Worm (Caenorhabditis elegans) whole organism, L2 larva: ENCODE results near the gene fbxb-39.

Experiments
- C34F6.9 ChIP-seq: fragments of 150-350 bp; optimal IDR thresholded peaks from 2 replicates; lab custom pipeline; 2014; ENCODE audit warnings: missing biosample characterization, missing genetic modification characterization
- F13H6.1 ChIP-seq: sonication (generic microtip); optimal IDR thresholded peaks from 2 replicates; lab custom pipeline; 2016; ENCODE audit warnings: missing genetic modification characterization, missing compliant biosample characterization
- R02D3.7 ChIP-seq: fragments of 150-350 bp; optimal IDR thresholded peaks from 2 replicates; lab custom pipeline; 2014; ENCODE audit warnings: missing biosample characterization, missing genetic modification characterization
- Y55F3AM.14 ChIP-seq: fragments of 200-800 bp; sonication (Bioruptor generic); optimal IDR thresholded peaks from 2 replicates; lab custom pipeline; 2018; ENCODE audit warnings: mild to moderate bottlenecking, missing genetic modification characterization, missing compliant biosample characterization
- ZK546.5 ChIP-seq: sonication (generic microtip); optimal IDR thresholded peaks from 2 replicates; lab custom pipeline; 2017; ENCODE audit warnings: missing biosample characterization, missing genetic modification characterization
- alr-1 ChIP-seq: fragments of 150-350 bp; optimal IDR thresholded peaks from 2 replicates; lab custom pipeline; 2014; ENCODE audit warnings: missing biosample characterization, missing genetic modification characterization
- aly-2 ChIP-seq: fragments of 150-350 bp; optimal IDR thresholded peaks from 2 replicates; lab custom pipeline; 2014; ENCODE audit warnings: missing biosample characterization, missing genetic modification characterization
- ama-1 ChIP-seq: fragments of 150-350 bp; optimal IDR thresholded peaks from 2 replicates; lab custom pipeline; 2018; ENCODE audit warnings: inconsistent platforms
- blmp-1 ChIP-seq: sonication (generic microtip); optimal IDR thresholded peaks from 2 replicates; lab custom pipeline; 2017; ENCODE audit warnings: missing genetic modification characterization, mild to moderate bottlenecking, missing compliant biosample characterization, antibody characterized with exemption, moderate library complexity; ENCODE audit not compliant: insufficient read depth
- ceh-16 ChIP-seq: fragments of 150-350 bp; optimal IDR thresholded peaks from 2 replicates; lab custom pipeline; 2014; ENCODE audit warnings: missing biosample characterization, missing genetic modification characterization
- ceh-82 ChIP-seq: fragments of 150-350 bp; optimal IDR thresholded peaks from 2 replicates; lab custom pipeline; 2014; ENCODE audit warnings: missing biosample characterization, missing genetic modification characterization
- crh-2 ChIP-seq: sonication (generic microtip); optimal IDR thresholded peaks from 2 replicates; lab custom pipeline; 2017; ENCODE audit warnings: missing biosample characterization, missing genetic modification characterization
- dmd-4 ChIP-seq: sonication (generic microtip); optimal IDR thresholded peaks from 2 replicates; lab custom pipeline; 2017; ENCODE audit warnings: missing biosample characterization, missing genetic modification characterization
- egl-27 ChIP-seq: sonication (generic microtip); optimal IDR thresholded peaks from 3 replicates; lab custom pipeline; 2017; ENCODE audit warnings: missing biosample characterization, missing genetic modification reagents, missing genetic modification characterization
- elt-1 ChIP-seq: fragments of 150-350 bp; optimal IDR thresholded peaks from 2 replicates; lab custom pipeline; 2014; ENCODE audit warnings: missing biosample characterization, missing genetic modification characterization
- fos-1 ChIP-seq: fragments of 150-350 bp; optimal IDR thresholded peaks from 2 replicates; lab custom pipeline; 2014; ENCODE audit warnings: missing biosample characterization, missing genetic modification characterization
- gmeb-1 ChIP-seq: fragments of 150-350 bp; optimal IDR thresholded peaks from 2 replicates; lab custom pipeline; 2014; ENCODE audit warnings: missing biosample characterization, missing genetic modification characterization
- lin-11 ChIP-seq: fragments of 150-350 bp; sonication (generic microtip); optimal IDR thresholded peaks from 2 replicates; lab custom pipeline; 2014; ENCODE audit warnings: missing biosample characterization, missing genetic modification characterization, inconsistent platforms, mixed read lengths
- lin-13 ChIP-seq: fragments of 150-350 bp; optimal IDR thresholded peaks from 2 replicates; lab custom pipeline; 2014; ENCODE audit warnings: missing biosample characterization, missing genetic modification reagents, missing genetic modification characterization
- lin-39 ChIP-seq: fragments of 150-350 bp; optimal IDR thresholded peaks from 2 replicates; lab custom pipeline; 2014; ENCODE audit warnings: missing biosample characterization, missing genetic modification reagents, missing genetic modification characterization
- lsy-2 ChIP-seq, 2 experiments: fragments of 150-350 bp in 1 of 2; sonication (generic microtip) in 1 of 2; optimal IDR thresholded peaks; 2 replicates each; lab custom pipeline; 2014 to 2017; ENCODE audit warnings: missing biosample characterization in 2 of 2, missing genetic modification characterization in 2 of 2
- mab-5 ChIP-seq: fragments of 150-350 bp; optimal IDR thresholded peaks from 2 replicates; lab custom pipeline; 2014; ENCODE audit warnings: missing biosample characterization, missing genetic modification characterization
- mdl-1 ChIP-seq, 2 experiments: fragments of 150-350 bp in 1 of 2; sonication (generic microtip) in 1 of 2; optimal IDR thresholded peaks; 2 replicates each; lab custom pipeline; 2017; ENCODE audit warnings: missing biosample characterization in 2 of 2, missing genetic modification characterization in 2 of 2
- nhr-10 ChIP-seq: sonication (generic microtip); optimal IDR thresholded peaks from 2 replicates; lab custom pipeline; 2017; ENCODE audit warnings: missing biosample characterization, missing genetic modification characterization
- nhr-11 ChIP-seq: fragments of 150-350 bp; optimal IDR thresholded peaks from 2 replicates; lab custom pipeline; 2014; ENCODE audit warnings: missing biosample characterization, missing genetic modification characterization
- nhr-12 ChIP-seq: fragments of 150-350 bp; optimal IDR thresholded peaks from 2 replicates; lab custom pipeline; 2014; ENCODE audit warnings: missing biosample characterization, missing genetic modification characterization
- nhr-21 ChIP-seq: fragments of 150-350 bp; optimal IDR thresholded peaks from 2 replicates; lab custom pipeline; 2014; ENCODE audit warnings: missing biosample characterization, missing genetic modification characterization
- nhr-23 ChIP-seq: fragments of 150-350 bp; optimal IDR thresholded peaks from 2 replicates; lab custom pipeline; 2014; ENCODE audit warnings: missing biosample characterization, missing genetic modification reagents, missing genetic modification characterization
- nhr-237 ChIP-seq: fragments of 150-350 bp; optimal IDR thresholded peaks from 2 replicates; lab custom pipeline; 2014; ENCODE audit warnings: missing biosample characterization, missing genetic modification characterization
- nhr-25 ChIP-seq: fragments of 150-350 bp; sonication (generic microtip); optimal IDR thresholded peaks from 3 replicates; lab custom pipeline; 2014; ENCODE audit warnings: missing biosample characterization, missing genetic modification characterization
- nhr-6 ChIP-seq: fragments of 150-350 bp; optimal IDR thresholded peaks from 2 replicates; lab custom pipeline; 2014; ENCODE audit warnings: missing biosample characterization, missing genetic modification characterization
- nhr-77 ChIP-seq: fragments of 150-350 bp; optimal IDR thresholded peaks from 2 replicates; lab custom pipeline; 2014; ENCODE audit warnings: missing biosample characterization, missing genetic modification characterization
- peb-1 ChIP-seq: fragments of 150-350 bp; optimal IDR thresholded peaks from 2 replicates; lab custom pipeline; 2014; ENCODE audit warnings: missing biosample characterization, missing genetic modification characterization
- skn-1 ChIP-seq: sonication (generic microtip); optimal IDR thresholded peaks from 2 replicates; lab custom pipeline; 2017; ENCODE audit warnings: missing biosample characterization, missing genetic modification characterization
- sma-3 ChIP-seq: sonication (generic microtip); optimal IDR thresholded peaks from 2 replicates; lab custom pipeline; 2016; ENCODE audit warnings: missing genetic modification reagents, missing genetic modification characterization, missing compliant biosample characterization
- snpc-4 ChIP-seq: fragments of 150-350 bp; optimal IDR thresholded peaks from 2 replicates; lab custom pipeline; 2014; ENCODE audit warnings: missing biosample characterization, missing genetic modification characterization
- unc-39 ChIP-seq: fragments of 150-350 bp; optimal IDR thresholded peaks from 2 replicates; lab custom pipeline; 2014; ENCODE audit warnings: missing biosample characterization, missing genetic modification characterization
- unc-55 ChIP-seq: fragments of 150-350 bp; sonication (generic microtip); optimal IDR thresholded peaks from 3 replicates; lab custom pipeline; 2014; ENCODE audit warnings: missing biosample characterization, missing genetic modification reagents, missing genetic modification characterization
- unc-62 ChIP-seq: fragments of 150-350 bp; optimal IDR thresholded peaks from 2 replicates; lab custom pipeline; 2014; ENCODE audit warnings: missing biosample characterization, missing genetic modification reagents, missing genetic modification characterization
- zag-1 ChIP-seq: fragments of 150-350 bp; optimal IDR thresholded peaks from 2 replicates; lab custom pipeline; 2014; ENCODE audit warnings: missing biosample characterization, missing genetic modification characterization
- ztf-1 ChIP-seq: fragments of 200-800 bp; sonication (Bioruptor generic); conservative IDR thresholded peaks from 2 replicates; pipeline ENCODE4 v1.3.6; 2022; ENCODE audit warnings: missing genetic modification characterization, missing compliant biosample characterization
- ztf-11 ChIP-seq: sonication (generic microtip); optimal IDR thresholded peaks from 2 replicates; lab custom pipeline; 2017; ENCODE audit warnings: missing biosample characterization, missing genetic modification characterization
- ztf-4 ChIP-seq: fragments of 150-350 bp; optimal IDR thresholded peaks from 2 replicates; lab custom pipeline; 2014; ENCODE audit warnings: missing biosample characterization, missing genetic modification characterization

fbxb-39 gene

DNA sequence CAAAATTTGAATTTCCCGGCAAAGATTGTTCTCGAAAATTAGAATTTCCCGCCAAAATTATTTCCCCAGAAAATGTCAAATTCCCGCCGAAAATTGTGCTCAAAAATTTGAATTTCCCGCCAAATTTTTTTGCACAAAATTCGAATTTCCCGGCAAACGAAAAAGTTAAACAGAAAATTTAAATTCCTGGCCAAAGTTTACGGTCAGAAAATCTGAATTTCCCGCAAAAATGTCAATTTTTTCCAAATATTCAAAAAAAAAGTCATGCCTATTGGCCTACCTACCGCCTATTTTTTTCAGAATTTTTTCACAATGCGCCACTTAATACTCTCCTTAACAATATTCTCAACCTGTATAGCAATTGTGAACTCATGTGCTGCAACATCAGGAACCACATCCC is 42.5 kb upstream of the fbxb-39 start, which contains the start of gene K02E7.1:
Gene K02E7.1 (plus strand): TSS at position 301 of the 400 bp plus-strand sequence.
- TF ChIP-seq lin-13 (GFP tag; lab: Kevin White, UChicago) (no peak), ama-1 (lab: Kevin White, UChicago) (no peak), nhr-25 (tag; lab: Kevin White, UChicago) (no peak), ztf-11 (tag; lab: Kevin White, UChicago) (no peak), ceh-82 (no peak), nhr-12 (tag; lab: Kevin White, UChicago) (no peak), aly-2 (tag; lab: Kevin White, UChicago) (no peak), nhr-11 (tag; lab: Kevin White, UChicago) (no peak), R02D3.7 (tag; lab: Kevin White, UChicago) (no peak), ceh-16 (tag; lab: Kevin White, UChicago) (no peak), sma-3 (GFP tag; lab: Kevin White, UChicago) (no peak), mdl-1 (tag; optimal IDR thresholded peaks at IDR 0.05; lab: Kevin White, UChicago) (no peak), blmp-1 (tag; lab: Kevin White, UChicago) (no peak), nhr-10 (no peak)
- TF ChIP-seq, all 48 proteins: peak for 0

DNA sequence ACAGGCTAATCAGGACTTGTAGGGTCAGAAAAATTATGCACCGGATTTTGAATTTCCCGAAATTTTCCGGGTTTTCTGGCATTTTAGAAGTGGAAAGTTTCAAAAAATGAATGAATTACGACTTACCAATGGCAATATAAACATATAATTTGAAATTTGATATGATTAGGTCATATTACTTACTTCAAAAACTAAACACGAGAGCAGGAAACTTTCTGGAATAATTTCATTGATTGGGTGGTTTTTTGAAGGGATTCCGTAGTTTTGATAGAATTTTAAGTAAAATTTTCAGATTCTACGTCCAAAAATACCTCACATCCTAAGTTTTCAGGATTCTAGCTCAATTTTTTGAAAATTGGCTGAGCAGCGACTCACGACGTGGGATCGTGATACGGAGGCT is 35.1 kb upstream of the fbxb-39 start, which contains the start of gene K02E7.11:
Gene K02E7.11 (minus strand): TSS at position 101 of the 400 bp plus-strand sequence.
- TF ChIP-seq ZK546.5 (tag; lab: Kevin White, UChicago) = no peak
- no peak for TF ChIP-seq nhr-6 (tag; lab: Kevin White, UChicago)
- no peak for TF ChIP-seq nhr-11 (tag; lab: Kevin White, UChicago)
- no peak for TF ChIP-seq lsy-2 (tag; optimal IDR thresholded peaks at IDR 0.05; lab: Kevin White, UChicago)
- TF ChIP-seq ceh-16 (tag; lab: Kevin White, UChicago) = no peak
- no peak for TF ChIP-seq F13H6.1 (tag; lab: Kevin White, UChicago)
- no peak for TF ChIP-seq dmd-4 (tag; lab: Kevin White, UChicago)

DNA sequence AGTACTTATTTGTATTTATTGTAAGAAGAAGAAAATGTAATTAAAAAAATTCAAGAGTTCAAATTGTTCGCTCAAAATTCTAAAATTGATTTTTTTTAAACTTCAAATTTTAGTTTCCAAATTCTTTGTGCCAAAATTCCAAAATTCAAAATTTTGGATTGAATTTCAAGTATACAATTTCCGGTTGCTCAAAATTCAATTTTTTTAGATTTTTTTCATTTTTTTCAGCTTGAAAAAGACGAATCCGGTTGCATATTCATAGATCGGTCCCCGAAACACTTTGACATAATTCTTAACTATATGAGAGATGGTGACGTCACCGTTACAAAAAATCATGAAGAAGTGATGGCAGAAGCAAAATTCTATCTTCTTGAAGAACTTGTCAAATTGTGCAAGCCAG is 31.7 kb upstream of the fbxb-39 start, which contains the start of gene K02E7.4:
Gene K02E7.4 (plus strand): TSS at position 301 of the 400 bp plus-strand sequence.
- TF ChIP-seq nhr-21 (no peak), nhr-6 (tag; lab: Kevin White, UChicago) (no peak), unc-55 (GFP tag; lab: Kevin White, UChicago) (no peak), F13H6.1 (tag; lab: Kevin White, UChicago) (no peak), mdl-1 (tag; optimal IDR thresholded peaks at IDR 0.05; lab: Kevin White, UChicago) (no peak), alr-1 (no peak), dmd-4 (tag; lab: Kevin White, UChicago) (no peak), Y55F3AM.14 (GFP tag; lab: Kevin White, UChicago) (no peak), mab-5 (no peak), fos-1 (no peak), crh-2 (no peak), ceh-16 (tag; lab: Kevin White, UChicago) (no peak)

DNA sequence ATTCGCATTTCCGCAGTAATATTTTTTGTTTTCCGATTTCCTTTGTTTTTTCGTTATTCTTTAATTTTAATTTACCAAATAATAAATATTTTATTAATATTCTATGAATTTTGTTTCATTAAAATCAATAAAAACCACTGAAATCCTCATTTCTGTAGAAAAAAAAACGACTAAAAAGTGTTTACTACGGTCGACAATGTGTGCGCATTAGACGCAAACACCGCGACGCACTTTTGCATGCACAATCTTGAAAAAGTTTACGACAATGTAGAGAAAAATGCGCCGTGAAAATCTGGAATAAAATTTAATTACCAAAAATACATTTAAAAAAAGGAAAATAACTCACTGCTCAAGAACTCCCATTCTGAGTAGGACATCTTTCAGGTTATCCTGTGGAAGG is 31.1 kb upstream of the fbxb-39 start:
- TF ChIP-seq nhr-12 (tag; lab: Kevin White, UChicago) (no peak), ama-1 (lab: Kevin White, UChicago) (no peak), nhr-6 (tag; lab: Kevin White, UChicago) (no peak), crh-2 (no peak), mdl-1 (tag; optimal IDR thresholded peaks at IDR 0.05; lab: Kevin White, UChicago) (no peak), gmeb-1 (tag; lab: Kevin White, UChicago) (no peak), ztf-4 (no peak), R02D3.7 (tag; lab: Kevin White, UChicago) (no peak), ztf-11 (tag; lab: Kevin White, UChicago) (no peak), lin-39 (tag; lab: Kevin White, UChicago) (no peak), ceh-82 (no peak), zag-1 (tag; lab: Kevin White, UChicago) (no peak), nhr-11 (tag; lab: Kevin White, UChicago) (no peak), snpc-4 (tag; lab: Kevin White, UChicago) (no peak), C34F6.9 (tag; lab: Kevin White, UChicago) (no peak), alr-1 (no peak), nhr-21 (no peak), nhr-77 (tag; lab: Kevin White, UChicago) (no peak)

DNA sequence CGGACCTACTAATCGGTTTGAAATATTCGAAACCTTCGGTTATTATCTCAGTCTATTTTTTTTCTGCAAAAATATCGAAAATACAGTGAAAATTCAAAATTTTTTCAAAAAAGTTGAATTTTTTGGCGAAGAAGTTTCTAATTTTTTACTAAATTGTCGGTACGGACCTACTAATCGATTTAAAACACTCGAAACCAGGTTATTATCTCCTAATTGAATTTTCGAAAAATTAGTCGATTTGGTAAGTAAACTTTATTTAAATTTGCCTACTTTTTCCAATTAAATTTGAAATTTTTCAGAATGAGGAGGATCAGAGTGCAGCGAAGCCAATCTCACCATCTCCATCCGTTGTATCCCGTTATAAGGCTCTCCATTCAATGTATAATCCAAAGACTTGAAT is 30.5 kb upstream of the fbxb-39 start, which contains the start of gene K02E7.12:
Gene K02E7.12 (plus strand): TSS at position 301 of the 400 bp plus-strand sequence.
- no peak for TF ChIP-seq skn-1 (tag; lab: Kevin White, UChicago)
- TF ChIP-seq nhr-237 (tag; lab: Kevin White, UChicago) = no peak
- no peak for TF ChIP-seq C34F6.9 (tag; lab: Kevin White, UChicago)
- no peak for TF ChIP-seq unc-39 (tag; lab: Kevin White, UChicago)
- no peak for TF ChIP-seq alr-1
- no peak for TF ChIP-seq elt-1 (tag; lab: Kevin White, UChicago)
- TF ChIP-seq nhr-12 (tag; lab: Kevin White, UChicago) = no peak
- no peak for TF ChIP-seq lin-13 (GFP tag; lab: Kevin White, UChicago)
- TF ChIP-seq unc-62 (GFP tag; lab: Kevin White, UChicago) = no peak
- no peak for TF ChIP-seq ztf-4
- no peak for TF ChIP-seq egl-27 (tag; lab: Kevin White, UChicago)
- TF ChIP-seq Y55F3AM.14 (GFP tag; lab: Kevin White, UChicago) = no peak
- TF ChIP-seq nhr-25 (tag; lab: Kevin White, UChicago) = no peak
- no peak for TF ChIP-seq peb-1
- no peak for TF ChIP-seq nhr-23 (tag; lab: Kevin White, UChicago)
- TF ChIP-seq ztf-1 = no peak
- TF ChIP-seq nhr-6 (tag; lab: Kevin White, UChicago) = no peak
- TF ChIP-seq aly-2 (tag; lab: Kevin White, UChicago) = no peak
- no peak for TF ChIP-seq lin-11 (tag; lab: Kevin White, UChicago)
